Worm (Caenorhabditis elegans): Measurements from ENCODE around the gene C47D2.1.

The C47D2.1 gene

DNA sequence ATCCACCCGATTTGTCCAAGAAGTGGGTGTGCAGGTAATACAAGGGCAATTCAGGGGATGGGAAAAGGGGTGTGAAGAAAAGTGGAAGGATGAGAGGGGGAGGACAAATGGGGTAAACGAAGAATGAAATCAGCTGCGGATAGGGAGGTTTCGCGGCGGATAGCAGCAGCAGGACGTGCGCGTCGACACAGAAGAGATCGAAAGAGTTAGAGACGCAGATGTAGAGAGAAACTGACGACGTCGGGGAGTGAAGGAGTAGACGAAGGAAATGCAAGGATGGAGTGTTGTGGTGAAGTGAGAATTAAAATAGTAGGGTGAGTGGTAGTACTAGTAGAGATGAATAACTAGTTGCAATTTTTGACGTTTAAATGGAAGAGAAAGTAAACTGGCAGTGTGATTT is 37.4 kb downstream of the C47D2.1 start, which contains the start of gene M60.6 (continued):
- no peak for TF ChIP-seq fos-1 (tag; optimal IDR thresholded peaks at IDR 0.05)
- no peak for TF ChIP-seq ama-1 (optimal IDR thresholded peaks at IDR 0.05)
- TF ChIP-seq pha-4 (tag; optimal IDR thresholded peaks at IDR 0.05) = no peak
- peak; percentile 51 for TF ChIP-seq nhr-25 (tag; optimal IDR thresholded peaks at IDR 0.05)
- TF ChIP-seq sea-2 (GFP tag; optimal IDR thresholded peaks at IDR 0.05) = no peak

DNA sequence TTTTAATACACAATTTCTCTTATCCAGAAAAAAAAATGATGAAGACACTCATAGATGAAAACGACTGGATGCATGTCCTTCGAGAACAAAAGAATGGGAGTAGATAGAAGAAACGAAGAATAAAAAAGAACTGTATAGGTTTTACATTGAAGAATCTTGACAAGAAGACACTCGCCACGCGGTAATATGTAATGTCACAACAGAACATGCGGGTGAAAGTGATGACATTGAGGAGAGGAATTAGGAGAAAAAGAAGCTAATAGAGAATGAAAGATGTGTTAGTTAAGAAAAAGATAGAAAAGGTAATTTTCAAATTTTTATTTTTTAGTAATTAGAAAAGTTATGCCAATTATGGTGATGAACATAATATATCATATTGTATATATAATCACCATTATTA is 40.6 kb downstream of the C47D2.1 start:
- TF ChIP-seq nhr-23 (tag; optimal IDR thresholded peaks at IDR 0.05) (peak; percentile 15), snpc-4 (tag; optimal IDR thresholded peaks at IDR 0.05) (no peak), mml-1 (tag; optimal IDR thresholded peaks at IDR 0.05) (no peak), elt-2 (tag; optimal IDR thresholded peaks at IDR 0.05) (no peak), zag-1 (tag; optimal IDR thresholded peaks at IDR 0.05) (no peak), ceh-82 (tag; optimal IDR thresholded peaks at IDR 0.05) (no peak), ceh-28 (tag; optimal IDR thresholded peaks at IDR 0.05) (no peak), unc-62 (GFP tag; optimal IDR thresholded peaks at IDR 0.05) (no peak), tbx-2 (tag; optimal IDR thresholded peaks at IDR 0.05) (no peak), mdl-1 (tag; optimal IDR thresholded peaks at IDR 0.05) (no peak), nhr-12 (tag; optimal IDR thresholded peaks at IDR 0.05) (no peak), nhr-25 (tag; optimal IDR thresholded peaks at IDR 0.05) (peak; percentile 74), nhr-43 (tag; optimal IDR thresholded peaks at IDR 0.05; ENCODE audit: poor library complexity, severe bottlenecking) (no peak), lin-15B (tag; optimal IDR thresholded peaks at IDR 0.05) (no peak), fos-1 (tag; optimal IDR thresholded peaks at IDR 0.05) (no peak), aly-2 (tag; optimal IDR thresholded peaks at IDR 0.05) (no peak)

- TF ChIP-seq ZK546.5 (tag; optimal IDR thresholded peaks at IDR 0.05) = no peak
- peak; percentile 52 for TF ChIP-seq pha-4 (tag; optimal IDR thresholded peaks at IDR 0.05)
Observed at ce11 chrX:8257687-8258086, 42.8 kb downstream of the C47D2.1 start.

DNA sequence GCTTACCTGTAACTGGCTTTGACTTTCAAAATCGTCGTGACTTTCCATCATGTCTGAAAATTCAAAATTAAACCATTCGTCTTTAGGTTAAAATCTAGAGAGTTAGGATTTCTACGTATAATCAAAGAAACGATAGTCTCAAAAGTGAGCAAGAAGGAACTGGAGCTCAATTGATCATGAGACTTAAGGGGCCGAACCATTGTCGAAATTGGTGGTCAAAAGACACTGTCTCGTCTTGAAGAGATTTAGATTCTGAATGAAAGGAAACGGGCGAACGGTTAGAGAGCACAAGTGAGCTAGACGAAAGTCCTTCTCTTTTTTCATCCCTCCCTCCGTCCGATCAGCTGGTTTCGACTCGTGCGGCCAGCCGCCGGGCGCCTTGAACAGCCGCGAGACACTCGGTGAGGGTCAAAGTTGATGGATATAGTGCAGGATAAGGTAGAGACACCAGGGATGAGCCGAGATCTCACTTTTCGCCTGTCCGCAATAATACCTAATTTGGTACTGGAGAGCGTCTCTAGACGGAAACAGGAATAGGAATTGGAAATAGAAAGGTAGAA is 46.3 kb downstream of the C47D2.1 start, which contains the start of gene M60.7:
M60.7 (minus strand) TSS at position 51 of the 560 bp plus-strand sequence.
- TF ChIP-seq lin-39 (tag; optimal IDR thresholded peaks at IDR 0.05) = peak; percentile 7
- no peak for TF ChIP-seq nhr-77 (tag; optimal IDR thresholded peaks at IDR 0.05)

ce11 chrX:8262734-8263133 is 47.9 kb downstream of the C47D2.1 start:
- TF ChIP-seq R02D3.7 (tag; optimal IDR thresholded peaks at IDR 0.05) (no peak), nhr-23 (tag; optimal IDR thresholded peaks at IDR 0.05) (no peak), ceh-16 (tag; optimal IDR thresholded peaks at IDR 0.05) (no peak), nhr-77 (tag; optimal IDR thresholded peaks at IDR 0.05) (no peak), mdl-1 (tag; optimal IDR thresholded peaks at IDR 0.05) (no peak), ceh-82 (tag; optimal IDR thresholded peaks at IDR 0.05) (no peak), tbx-2 (tag; optimal IDR thresholded peaks at IDR 0.05) (no peak), pha-4 (tag; optimal IDR thresholded peaks at IDR 0.05) (no peak), nhr-67 (tag; optimal IDR thresholded peaks at IDR 0.05) (no peak), nhr-76 (tag; optimal IDR thresholded peaks at IDR 0.05) (no peak), nfya-1 (tag; optimal IDR thresholded peaks at IDR 0.05; ENCODE audit: insufficient read depth) (no peak)

Measured in whole organism, L3 larva.